Worm (Caenorhabditis elegans) whole organism, L4 larva: ENCODE data around the gene F46F5.8.

ENCODE experiments used
- aly-2 ChIP-seq: sonication (generic microtip); optimal IDR thresholded peaks from 2 replicates; lab custom pipeline; 2018; ENCODE audit warnings: missing biosample characterization, missing genetic modification characterization
- dmd-6 ChIP-seq: fragments of 200-800 bp; sonication (Bioruptor generic); IDR thresholded peaks from 2 replicates; pipeline ENCODE4 v1.3.6; 2022; ENCODE audit warnings: missing genetic modification reagents, missing genetic modification characterization, missing compliant biosample characterization
- ztf-11 ChIP-seq: fragments of 150-350 bp; optimal IDR thresholded peaks from 2 replicates; lab custom pipeline; 2014; ENCODE audit warnings: missing biosample characterization, missing genetic modification characterization

DNA sequence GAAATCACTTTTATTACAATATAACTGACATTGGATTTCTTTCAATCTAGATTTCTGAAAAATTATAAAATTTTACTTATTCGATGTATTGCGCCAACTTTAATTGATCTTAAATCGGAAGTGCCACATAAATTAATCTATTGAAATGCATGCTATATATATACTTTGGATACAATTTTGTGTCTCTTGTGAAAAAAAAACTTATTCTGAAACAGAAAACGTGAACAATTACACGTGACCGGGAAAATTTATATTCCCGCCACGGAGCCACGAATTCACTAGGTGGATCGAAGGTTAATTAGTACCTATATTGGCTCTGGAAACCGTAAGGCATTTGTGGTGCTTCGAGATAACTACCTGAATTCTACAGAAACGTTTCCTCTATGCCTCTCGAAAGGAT, 21.7 kb downstream of the F46F5.8 start, which contains the start of gene F46F5.14:
- TF ChIP-seq aly-2 (tag; lab: Kevin White, UChicago), result no peak
- TF ChIP-seq ztf-11 (tag; lab: Kevin White, UChicago), result no peak
- no peak for TF ChIP-seq dmd-6
